Fruit fly (Drosophila melanogaster): ENCODE data around the gene SF1.

The SF1 gene

DNA sequence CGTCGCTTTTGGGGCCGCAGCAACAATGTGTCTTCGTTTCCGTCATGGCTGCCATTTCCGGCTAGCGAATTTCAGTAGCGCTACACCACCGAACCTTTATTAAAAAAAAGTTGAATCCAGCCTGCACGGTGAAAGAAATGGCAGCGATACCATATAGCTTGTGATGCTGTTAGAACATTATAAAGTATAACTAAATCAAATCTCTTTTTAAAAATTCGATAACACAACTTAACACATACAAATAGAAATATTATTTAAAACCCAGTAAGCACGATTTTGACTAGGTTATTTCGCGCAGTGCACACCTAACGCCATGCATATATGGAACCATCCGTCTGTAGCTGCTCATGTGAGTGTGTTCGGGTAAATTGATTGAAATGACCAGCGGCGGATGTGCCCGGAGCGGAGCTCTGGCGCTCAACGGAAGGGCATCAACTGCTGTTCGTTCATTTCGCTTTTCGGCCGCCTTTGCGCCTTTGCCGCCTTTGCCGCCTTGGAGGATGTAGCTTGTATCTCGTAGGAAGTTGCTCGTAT lies 14.1 kb upstream of the SF1 start (continued):
- TF ChIP-seq E2f1 (GFP tag; IDR thresholded peaks at IDR 0.05) (peak; percentile 41; the same call in 1 of the 2 replicates), CG2678 (tag; optimal IDR thresholded peaks at IDR 0.05) (peak; percentile 72), luna (GFP tag; optimal IDR thresholded peaks at IDR 0.05) (no peak), CG18599 (GFP tag; optimal IDR thresholded peaks at IDR 0.05) (peak; percentile 86), salm (tag; optimal IDR thresholded peaks at IDR 0.05) (no peak), Scr (GFP tag; IDR thresholded peaks at IDR 0.05; ENCODE audit: partially characterized antibody) (no peak), row (GFP tag; IDR thresholded peaks at IDR 0.05) (peak; percentile 73), CG1792 (GFP tag; optimal IDR thresholded peaks at IDR 0.05) (no peak), Pdp1 (GFP tag; optimal IDR thresholded peaks at IDR 0.05) (no peak), CG10462 (GFP tag; optimal IDR thresholded peaks at IDR 0.05) (no peak), Hmx (GFP tag; optimal IDR thresholded peaks at IDR 0.05) (no peak), CG10654 (GFP tag; optimal IDR thresholded peaks at IDR 0.05) (no peak), prd (optimal IDR thresholded peaks at IDR 0.05) (no peak), prd (GFP tag; IDR thresholded peaks at IDR 0.05) (peak; percentile 38; the same call in 2 of the 3 replicates), CG17802 (tag; optimal IDR thresholded peaks at IDR 0.05) (no peak), Nf-YC (tag; optimal IDR thresholded peaks at IDR 0.05) (peak; percentile 4), zfh2 (GFP tag; optimal IDR thresholded peaks at IDR 0.05) (peak; percentile 18), Hr51 (GFP tag; optimal IDR thresholded peaks at IDR 0.05) (peak; percentile 35 to 46), Hand (GFP tag; optimal IDR thresholded peaks at IDR 0.05) (peak; percentile 51), Dbx (GFP tag; IDR thresholded peaks at IDR 0.05) (peak; percentile 60; the same call in 2 of the 3 replicates), pnt (GFP tag; optimal IDR thresholded peaks at IDR 0.05) (no peak), PHDP (tag; optimal IDR thresholded peaks at IDR 0.05) (peak; percentile 48), bsh (GFP tag; optimal IDR thresholded peaks at IDR 0.05) (no peak), CG9932 (GFP tag; IDR thresholded peaks at IDR 0.05) (peak; percentile 28; the same call in 1 of the 2 replicates), CG17912 (GFP tag; optimal IDR thresholded peaks at IDR 0.05) (no peak), inv (GFP tag; IDR thresholded peaks at IDR 0.05; ENCODE audit: partially characterized antibody) (no peak), dysf (GFP tag; IDR thresholded peaks at IDR 0.05) (peak; percentile 67; the same call in 2 of the 3 replicates), CG14667 (GFP tag; IDR thresholded peaks at IDR 0.05) (no peak), her (GFP tag; optimal IDR thresholded peaks at IDR 0.05) (no peak), wek (GFP tag; optimal IDR thresholded peaks at IDR 0.05) (no peak), CG9817 (tag; optimal IDR thresholded peaks at IDR 0.05) (peak; percentile 45), CG9727 (GFP tag; optimal IDR thresholded peaks at IDR 0.05) (peak; percentile 35), slbo (GFP tag; IDR thresholded peaks at IDR 0.05) (peak; percentile 69), CG9876 (GFP tag; optimal IDR thresholded peaks at IDR 0.05) (no peak), Fer2 (tag; optimal IDR thresholded peaks at IDR 0.05) (peak; percentile 19), CG1603 (tag; optimal IDR thresholded peaks at IDR 0.05) (peak; percentile 7), CG6689 (GFP tag; IDR thresholded peaks at IDR 0.05) (no peak), CG2875 (GFP tag; optimal IDR thresholded peaks at IDR 0.05) (no peak), Ptx1 (GFP tag; IDR thresholded peaks at IDR 0.05) (peak; percentile 51), CG10209 (GFP tag; optimal IDR thresholded peaks at IDR 0.05) (peak; percentile 24), CG10959 (GFP tag; IDR thresholded peaks at IDR 0.05) (no peak), kah (GFP tag; optimal IDR thresholded peaks at IDR 0.05) (no peak), CG9215 (GFP tag; IDR thresholded peaks at IDR 0.05) (peak; percentile 29; the same call in 1 of the 2 replicates), CG9437 (GFP tag; optimal IDR thresholded peaks at IDR 0.05) (no peak), CG5245 (GFP tag; optimal IDR thresholded peaks at IDR 0.05) (no peak), CG10543 (GFP tag; optimal IDR thresholded peaks at IDR 0.05) (peak; percentile 15), CG7271 (tag; optimal IDR thresholded peaks at IDR 0.05) (no peak), seq (GFP tag; IDR thresholded peaks at IDR 0.05) (no peak), nmo (GFP tag; optimal IDR thresholded peaks at IDR 0.05) (peak; percentile 3), CG6683 (GFP tag; optimal IDR thresholded peaks at IDR 0.05) (no peak)
